Fruit fly (Drosophila melanogaster) whole organism, embryonic: ENCODE measurements around the gene mRpS2.

Experiments used
- Blimp-1 ChIP-seq: fragments of 200-800 bp; sonication (Bioruptor generic); optimal IDR thresholded peaks from 3 replicates; lab custom pipeline; 2018; ENCODE audit warnings: missing biosample characterization, missing genetic modification characterization, mild to moderate bottlenecking, moderate library complexity, missing genetic modification reagents
- CG10462 ChIP-seq: fragments of 200-800 bp; sonication (Bioruptor generic); optimal IDR thresholded peaks from 2 replicates; lab custom pipeline; 2016; ENCODE audit warnings: missing biosample characterization, missing genetic modification characterization
- CG10543 ChIP-seq: fragments of 200-800 bp; sonication (Bioruptor generic); optimal IDR thresholded peaks from 3 replicates; lab custom pipeline; 2017; ENCODE audit warnings: missing biosample characterization, mild to moderate bottlenecking, missing genetic modification characterization, moderate library complexity
- CG11085 ChIP-seq: fragments of 200-800 bp; sonication (Bioruptor generic); IDR thresholded peaks from 2 replicates; pipeline ENCODE4 v1.3.6; 2022; ENCODE audit warnings: missing biosample characterization, missing genetic modification characterization
- CG12769 ChIP-seq: fragments of 200-800 bp; sonication (Bioruptor generic); optimal IDR thresholded peaks from 2 replicates; lab custom pipeline; 2019; ENCODE audit warnings: missing biosample characterization, mild to moderate bottlenecking, missing genetic modification characterization, moderate library complexity
- CG13287 ChIP-seq: fragments of 200-800 bp; sonication (Bioruptor generic); IDR thresholded peaks from 2 replicates; pipeline ENCODE4 v1.3.6; 2022; ENCODE audit warnings: missing biosample characterization, missing genetic modification characterization; ENCODE audit not compliant: partially characterized antibody
- CG1603 ChIP-seq: fragments of 200-800 bp; sonication (Bioruptor generic); optimal IDR thresholded peaks from 2 replicates; lab custom pipeline; 2019; ENCODE audit warnings: missing biosample characterization, mild to moderate bottlenecking, missing genetic modification characterization, moderate library complexity
- CG17802 ChIP-seq: fragments of 200-800 bp; sonication (Bioruptor generic); optimal IDR thresholded peaks from 2 replicates; lab custom pipeline; 2018; ENCODE audit warnings: missing biosample characterization, mild to moderate bottlenecking, missing genetic modification characterization, moderate library complexity
- CG1792 ChIP-seq: fragments of 200-800 bp; sonication (Bioruptor generic); optimal IDR thresholded peaks from 2 replicates; lab custom pipeline; 2016; ENCODE audit warnings: missing biosample characterization, missing genetic modification characterization
- CG18011 ChIP-seq: fragments of 200-800 bp; sonication (Bioruptor generic); optimal IDR thresholded peaks from 2 replicates; lab custom pipeline; 2017; ENCODE audit warnings: missing biosample characterization, missing genetic modification characterization, mild to moderate bottlenecking, moderate library complexity, missing genotype
- CG18599 ChIP-seq: fragments of 200-800 bp; sonication (Bioruptor generic); optimal IDR thresholded peaks from 3 replicates; lab custom pipeline; 2017; ENCODE audit warnings: missing biosample characterization, missing genetic modification characterization, mild to moderate bottlenecking, moderate library complexity, missing genetic modification reagents
- CG31365 ChIP-seq: fragments of 200-800 bp; sonication (Bioruptor generic); optimal IDR thresholded peaks from 2 replicates; lab custom pipeline; 2018; ENCODE audit warnings: missing biosample characterization, mild to moderate bottlenecking, missing genetic modification characterization
- CG3281 ChIP-seq: fragments of 200-800 bp; sonication (Bioruptor generic); optimal IDR thresholded peaks from 3 replicates; lab custom pipeline; 2017; ENCODE audit warnings: missing biosample characterization, mild to moderate bottlenecking, missing genetic modification characterization
- CG33213 ChIP-seq: fragments of 200-800 bp; sonication (Bioruptor generic); optimal IDR thresholded peaks from 3 replicates; lab custom pipeline; 2016; ENCODE audit warnings: missing biosample characterization, missing genetic modification characterization
- CG3407 ChIP-seq: fragments of 200-800 bp; sonication (Bioruptor generic); optimal IDR thresholded peaks from 2 replicates; lab custom pipeline; 2018; ENCODE audit warnings: missing biosample characterization, mild to moderate bottlenecking, missing genetic modification characterization
- CG6254 ChIP-seq: fragments of 200-800 bp; sonication (Bioruptor generic); optimal IDR thresholded peaks from 3 replicates; lab custom pipeline; 2017; ENCODE audit warnings: mild to moderate bottlenecking, missing biosample characterization, missing genetic modification reagents, missing genetic modification characterization
- CG6272 ChIP-seq: fragments of 200-800 bp; sonication (Bioruptor generic); IDR thresholded peaks from 2 replicates; pipeline ENCODE4 v1.3.6; 2022; ENCODE audit warnings: missing biosample characterization, missing genetic modification characterization
- CG7372 ChIP-seq: fragments of 200-800 bp; sonication (Bioruptor generic); IDR thresholded peaks from 2 replicates; pipeline ENCODE4 v1.3.6; 2022; ENCODE audit warnings: missing biosample characterization, missing genetic modification characterization
- CG8924 ChIP-seq: fragments of 200-800 bp; optimal IDR thresholded peaks from 3 replicates; lab custom pipeline; 2019; ENCODE audit warnings: missing biosample characterization, mild to moderate bottlenecking, missing genetic modification characterization, moderate library complexity
- Doc2 ChIP-seq: fragments of 200-800 bp; sonication (Bioruptor generic); IDR thresholded peaks from 2 replicates; pipeline ENCODE4 v1.3.6; 2022; ENCODE audit warnings: missing biosample characterization, missing genetic modification characterization
- E2f2 ChIP-seq: fragments of 200-800 bp; sonication (Bioruptor generic); IDR thresholded peaks from 2 replicates; pipeline ENCODE4 v1.3.6; 2022; ENCODE audit warnings: missing biosample characterization, missing genetic modification characterization
- Ets65A ChIP-seq: fragments of 200-800 bp; sonication (Bioruptor generic); peaks from one replicate; lab custom pipeline; 2016; ENCODE audit warnings: missing biosample characterization, missing genetic modification characterization
- Hmr ChIP-seq: fragments of 200-800 bp; sonication (Bioruptor generic); optimal IDR thresholded peaks from 3 replicates; lab custom pipeline; 2017; ENCODE audit warnings: mild to moderate bottlenecking, missing biosample characterization, missing genetic modification reagents, missing genetic modification characterization
- NFAT ChIP-seq: fragments of 200-800 bp; sonication (Bioruptor generic); IDR thresholded peaks from 2 replicates; pipeline ENCODE4 v1.3.6; 2022; ENCODE audit warnings: missing biosample characterization, missing genetic modification characterization
- PHDP ChIP-seq: fragments of 200-800 bp; sonication (Bioruptor generic); optimal IDR thresholded peaks from 3 replicates; lab custom pipeline; 2018; ENCODE audit warnings: missing biosample characterization, mild to moderate bottlenecking, missing genetic modification characterization, moderate library complexity
- Spps ChIP-seq: fragments of 200-800 bp; sonication (Bioruptor generic); optimal IDR thresholded peaks from 2 replicates; lab custom pipeline; 2018; ENCODE audit warnings: missing biosample characterization, mild to moderate bottlenecking, missing genetic modification characterization
- Ssrp ChIP-seq: fragments of 200-800 bp; sonication (Bioruptor generic); optimal IDR thresholded peaks from 2 replicates; lab custom pipeline; 2018; ENCODE audit warnings: missing biosample characterization, mild to moderate bottlenecking, missing genetic modification characterization, moderate library complexity
- amos ChIP-seq: fragments of 200-800 bp; sonication (Bioruptor generic); IDR thresholded peaks from 2 replicates; pipeline ENCODE4 v1.3.6; 2022; ENCODE audit warnings: missing biosample characterization, missing genetic modification characterization; ENCODE audit not compliant: partially characterized antibody
- cas ChIP-seq: fragments of 200-800 bp; sonication (Bioruptor generic); IDR thresholded peaks from 2 replicates; pipeline ENCODE4 v1.3.6; 2022; ENCODE audit warnings: missing biosample characterization, missing genetic modification characterization
- crc ChIP-seq: fragments of 200-800 bp; sonication (Bioruptor generic); optimal IDR thresholded peaks from 2 replicates; lab custom pipeline; 2016; ENCODE audit warnings: missing biosample characterization, missing genetic modification characterization
- cwo ChIP-seq: fragments of 200-800 bp; sonication (Bioruptor generic); optimal IDR thresholded peaks from 3 replicates; lab custom pipeline; 2017; ENCODE audit warnings: missing biosample characterization, missing genetic modification characterization, mild to moderate bottlenecking, moderate library complexity, missing genetic modification reagents
- fd3F ChIP-seq: fragments of 200-800 bp; sonication (Bioruptor generic); optimal IDR thresholded peaks from 2 replicates; lab custom pipeline; 2018; ENCODE audit warnings: missing biosample characterization, mild to moderate bottlenecking, missing genetic modification characterization, moderate library complexity
- gce ChIP-seq: fragments of 200-800 bp; sonication (Bioruptor generic); IDR thresholded peaks from 3 replicates; pipeline ENCODE4 v1.3.6; 2022; ENCODE audit warnings: missing biosample characterization, missing genetic modification characterization
- gcm ChIP-seq: fragments of 200-800 bp; sonication (Bioruptor generic); optimal IDR thresholded peaks from 2 replicates; lab custom pipeline; 2019; ENCODE audit warnings: missing biosample characterization, mild to moderate bottlenecking, missing genetic modification characterization, moderate library complexity
- gsb ChIP-seq: fragments of 200-800 bp; sonication (Bioruptor generic); IDR thresholded peaks from 2 replicates; pipeline ENCODE4 v1.3.6; 2022; ENCODE audit warnings: missing biosample characterization, missing genetic modification characterization
- lilli ChIP-seq: fragments of 200-800 bp; sonication (Bioruptor generic); optimal IDR thresholded peaks from 3 replicates; lab custom pipeline; 2016; ENCODE audit warnings: missing biosample characterization, missing genetic modification characterization
- luna ChIP-seq: fragments of 200-800 bp; sonication (Bioruptor generic); optimal IDR thresholded peaks from 2 replicates; lab custom pipeline; 2016; ENCODE audit warnings: missing biosample characterization, missing genetic modification characterization
- pfk ChIP-seq: fragments of 200-800 bp; sonication (Bioruptor generic); optimal IDR thresholded peaks from 2 replicates; lab custom pipeline; 2018; ENCODE audit warnings: missing biosample characterization, mild to moderate bottlenecking, missing genetic modification characterization, moderate library complexity
- pum ChIP-seq: fragments of 200-800 bp; sonication (Bioruptor generic); optimal IDR thresholded peaks from 2 replicates; lab custom pipeline; 2016; ENCODE audit warnings: missing biosample characterization, missing genetic modification characterization
- repo ChIP-seq: fragments of 200-800 bp; sonication (Bioruptor generic); optimal IDR thresholded peaks from 2 replicates; lab custom pipeline; 2016; ENCODE audit warnings: missing biosample characterization, missing genetic modification characterization
- rib ChIP-seq: fragments of 200-800 bp; sonication (Bioruptor generic); IDR thresholded peaks from 2 replicates; pipeline ENCODE4 v1.3.6; 2022; ENCODE audit warnings: missing biosample characterization, missing genetic modification characterization
- schlank ChIP-seq: fragments of 200-800 bp; sonication (Bioruptor generic); optimal IDR thresholded peaks from 2 replicates; lab custom pipeline; 2018; ENCODE audit warnings: missing biosample characterization, mild to moderate bottlenecking, missing genetic modification characterization
- sd ChIP-seq: fragments of 200-800 bp; sonication (Bioruptor generic); optimal IDR thresholded peaks from 3 replicates; lab custom pipeline; 2018; ENCODE audit warnings: missing biosample characterization, mild to moderate bottlenecking, missing genetic modification characterization, moderate library complexity
- sens ChIP-seq: fragments of 200-800 bp; sonication (Bioruptor generic); peaks from one replicate; lab custom pipeline; 2016; ENCODE audit warnings: missing biosample characterization, missing genetic modification characterization
- slp2 ChIP-seq: fragments of 200-800 bp; sonication (Bioruptor generic); optimal IDR thresholded peaks from 2 replicates; lab custom pipeline; 2016; ENCODE audit warnings: missing biosample characterization, missing genetic modification characterization
- sna ChIP-seq: fragments of 200-800 bp; sonication (Bioruptor generic); IDR thresholded peaks from 2 replicates; pipeline ENCODE4 v1.3.6; 2022; ENCODE audit warnings: missing biosample characterization, missing genetic modification characterization; ENCODE audit not compliant: partially characterized antibody
- so ChIP-seq: fragments of 200-800 bp; sonication (Bioruptor generic); IDR thresholded peaks from 3 replicates; pipeline ENCODE4 v1.3.6; 2022; ENCODE audit warnings: missing biosample characterization, missing genetic modification characterization
- sr ChIP-seq: fragments of 200-800 bp; sonication (Bioruptor generic); IDR thresholded peaks from 3 replicates; pipeline ENCODE4 v1.3.6; 2022; ENCODE audit warnings: missing biosample characterization, missing genetic modification characterization

mRpS2 gene

dm6 chr2L:4850356-4850755 is at the start of gene mRpS2, which contains the start of gene Mon1 (continued):
- peak; percentile 93 for TF ChIP-seq lilli (GFP tag; lab: Kevin White, UChicago)
- peak; percentile 71 for TF ChIP-seq CG33213 (GFP tag; lab: Kevin White, UChicago)
- TF ChIP-seq cas (GFP tag; lab: Robert Waterston, UW), result peak; percentile 93
- no peak for TF ChIP-seq sd (tag; lab: Kevin White, UChicago)
- TF ChIP-seq CG18599 (GFP tag; lab: Kevin White, UChicago), result peak; percentile 97
- peak; percentile 98 for TF ChIP-seq Ets65A (GFP tag; lab: Kevin White, UChicago)
- peak; percentile 87 for TF ChIP-seq CG18011 (GFP tag; lab: Kevin White, UChicago)
- TF ChIP-seq NFAT, result peak; percentile 97
- TF ChIP-seq rib (GFP tag; lab: Robert Waterston, UW), result peak; percentile 89
- peak; percentile 34 for TF ChIP-seq luna (GFP tag; lab: Kevin White, UChicago)
- peak; percentile 27 for TF ChIP-seq pfk
- TF ChIP-seq repo (GFP tag; lab: Kevin White, UChicago), result peak; percentile 54
- peak; percentile 77 for TF ChIP-seq E2f2 (GFP tag; lab: Robert Waterston, UW)
- TF ChIP-seq amos (GFP tag; lab: Robert Waterston, UW), result no peak
- peak; percentile 95 for TF ChIP-seq gsb (GFP tag; lab: Robert Waterston, UW)
- TF ChIP-seq PHDP, result peak; percentile 98
- peak; percentile 95 for TF ChIP-seq fd3F (GFP tag; lab: Kevin White, UChicago)
- TF ChIP-seq Spps, result peak; percentile 94
- TF ChIP-seq sna (GFP tag; lab: Robert Waterston, UW), result no peak
- TF ChIP-seq Doc2, result peak; percentile 73; the same call in 1 of the 2 replicates
- TF ChIP-seq pum (GFP tag; lab: Kevin White, UChicago), result peak; percentile 77
- TF ChIP-seq Hmr (GFP tag; lab: Kevin White, UChicago), result peak; percentile 97
- TF ChIP-seq slp2 (GFP tag; lab: Kevin White, UChicago), result peak; percentile 61
- TF ChIP-seq CG1792, result peak; percentile 59
- peak; percentile 92 for TF ChIP-seq Ssrp (tag; lab: Kevin White, UChicago)
- peak; percentile 89 for TF ChIP-seq CG3407 (GFP tag; lab: Kevin White, UChicago)
- peak; percentile 95 for TF ChIP-seq CG6272
- peak; percentile 68 for TF ChIP-seq CG1603 (tag; lab: Kevin White, UChicago)
- TF ChIP-seq, all 482 proteins: peak for 417

DNA sequence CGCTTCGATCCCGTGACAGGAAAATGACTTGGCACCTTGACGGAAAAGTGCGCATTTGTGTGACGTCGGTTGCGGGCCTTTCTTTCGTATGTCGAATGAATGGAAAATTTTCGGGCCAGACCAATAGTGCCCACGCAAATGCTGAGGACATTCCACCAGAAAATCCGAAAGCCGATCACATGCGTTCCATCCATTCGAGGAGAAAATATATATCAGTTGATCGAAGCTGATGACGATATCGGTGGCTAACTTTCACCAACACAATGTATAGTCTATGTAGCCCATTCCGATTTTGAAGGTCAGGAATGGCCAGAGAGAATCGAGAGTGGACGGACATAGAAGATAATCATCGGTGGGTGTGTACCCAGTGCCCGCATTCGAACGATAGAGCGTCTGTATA is 47.9 kb upstream of the mRpS2 start:
- TF ChIP-seq CG17802 (tag; lab: Kevin White, UChicago), result no peak
- TF ChIP-seq CG8924, result no peak
- TF ChIP-seq crc, result no peak
- no peak for TF ChIP-seq CG11085 (GFP tag; lab: Robert Waterston, UW)
- no peak for TF ChIP-seq CG6254 (GFP tag; lab: Kevin White, UChicago)
- peak; percentile 39; the same call in 1 of the 2 replicates for TF ChIP-seq CG7372 (GFP tag; lab: Robert Waterston, UW)
- peak; percentile 61 for TF ChIP-seq CG12769 (tag; lab: Kevin White, UChicago)
- peak; percentile 79 for TF ChIP-seq sd (tag; lab: Kevin White, UChicago)
- peak; percentile 44 for TF ChIP-seq cwo (GFP tag; lab: Kevin White, UChicago)
- TF ChIP-seq CG10462 (GFP tag; lab: Kevin White, UChicago), result no peak
- peak; percentile 82 for TF ChIP-seq sr
- TF ChIP-seq CG10543 (GFP tag; lab: Kevin White, UChicago), result peak; percentile 24
- no peak for TF ChIP-seq CG3281
- TF ChIP-seq gce (GFP tag; lab: Robert Waterston, UW), result no peak
- TF ChIP-seq schlank (tag; lab: Kevin White, UChicago), result no peak
- no peak for TF ChIP-seq CG31365 (tag; lab: Kevin White, UChicago)
- TF ChIP-seq sens (GFP tag; lab: Kevin White, UChicago), result peak; percentile 24
- no peak for TF ChIP-seq CG13287 (GFP tag; lab: Robert Waterston, UW)
- peak; percentile 49 for TF ChIP-seq gcm (GFP tag; lab: Kevin White, UChicago)
- TF ChIP-seq Blimp-1 (GFP tag; lab: Kevin White, UChicago), result peak; percentile 30
- TF ChIP-seq so (GFP tag; lab: Robert Waterston, UW), result 0 out of 3 replicates have a peak, but pooled peaks have one; percentile 43
